Fruit fly (Drosophila melanogaster) whole organism, prepupa: ENCODE measurements around the gene vir-1.

Experiments used
- Blimp-1 ChIP-seq: fragments of 200-800 bp; sonication (Bioruptor generic); optimal IDR thresholded peaks from 3 replicates; lab custom pipeline; 2017; ENCODE audit warnings: missing biosample characterization, missing genetic modification characterization, mild to moderate bottlenecking, moderate library complexity, missing genetic modification reagents
- CG10669 ChIP-seq: fragments of 200-800 bp; sonication (Bioruptor generic); optimal IDR thresholded peaks from 3 replicates; lab custom pipeline; 2018; ENCODE audit warnings: missing biosample characterization, mild to moderate bottlenecking, missing genetic modification characterization, moderate library complexity
- CG11294 ChIP-seq: fragments of 200-800 bp; sonication (Bioruptor generic); IDR thresholded peaks from 2 replicates; pipeline ENCODE4 v1.3.6; 2022; ENCODE audit warnings: missing biosample characterization, missing genetic modification characterization
- CG1621 ChIP-seq: fragments of 200-800 bp; sonication (Bioruptor generic); optimal IDR thresholded peaks from 3 replicates; lab custom pipeline; 2018; ENCODE audit warnings: missing biosample characterization, mild to moderate bottlenecking, missing genetic modification characterization
- CG32006 ChIP-seq: fragments of 200-800 bp; sonication (Bioruptor generic); optimal IDR thresholded peaks from 3 replicates; lab custom pipeline; 2017; ENCODE audit warnings: missing biosample characterization, mild to moderate bottlenecking, missing genetic modification characterization
- CG3919 ChIP-seq: fragments of 200-800 bp; sonication (Bioruptor generic); optimal IDR thresholded peaks from 3 replicates; lab custom pipeline; 2016; ENCODE audit warnings: missing biosample characterization, missing genetic modification characterization
- CG6276 ChIP-seq: fragments of 200-800 bp; sonication (Bioruptor generic); optimal IDR thresholded peaks from 2 replicates; lab custom pipeline; 2017; ENCODE audit warnings: missing biosample characterization, mild to moderate bottlenecking, missing genetic modification characterization
- CG6792 ChIP-seq: fragments of 200-800 bp; sonication (Bioruptor generic); optimal IDR thresholded peaks from 3 replicates; lab custom pipeline; 2016; ENCODE audit warnings: missing biosample characterization, missing genetic modification characterization
- CG6854 ChIP-seq: fragments of 200-800 bp; sonication (Bioruptor generic); optimal IDR thresholded peaks from 2 replicates; lab custom pipeline; 2017; ENCODE audit warnings: missing biosample characterization, mild to moderate bottlenecking, missing genetic modification characterization
- CG9139 ChIP-seq: fragments of 200-800 bp; sonication (Bioruptor generic); optimal IDR thresholded peaks from 3 replicates; lab custom pipeline; 2017; ENCODE audit warnings: missing biosample characterization, mild to moderate bottlenecking, missing genetic modification characterization
- Eip75B ChIP-seq: fragments of 200-800 bp; sonication (Bioruptor generic); optimal IDR thresholded peaks from 3 replicates; lab custom pipeline; 2016; ENCODE audit warnings: missing biosample characterization, missing genetic modification characterization
- Eip93F ChIP-seq: fragments of 200-800 bp; sonication (Bioruptor generic); optimal IDR thresholded peaks from 2 replicates; lab custom pipeline; 2016; ENCODE audit warnings: missing biosample characterization, mild to moderate bottlenecking, missing genetic modification characterization
- Gug ChIP-seq: fragments of 200-800 bp; sonication (Bioruptor generic); IDR thresholded peaks from 2 replicates; pipeline ENCODE4 v1.3.6; 2022; ENCODE audit warnings: missing biosample characterization, missing genetic modification characterization
- Hr38 ChIP-seq: sonication (Bioruptor generic); optimal IDR thresholded peaks from 2 replicates; lab custom pipeline; 2016; ENCODE audit warnings: missing biosample characterization, missing genetic modification characterization
- Lpt ChIP-seq: fragments of 200-800 bp; sonication (Bioruptor generic); optimal IDR thresholded peaks from 3 replicates; lab custom pipeline; 2016; ENCODE audit warnings: missing biosample characterization, missing genetic modification characterization
- OdsH ChIP-seq: fragments of 200-800 bp; sonication (Bioruptor generic); optimal IDR thresholded peaks from 3 replicates; lab custom pipeline; 2016; ENCODE audit warnings: missing biosample characterization, missing genetic modification characterization
- acj6 ChIP-seq: fragments of 200-800 bp; sonication (Bioruptor generic); optimal IDR thresholded peaks from 3 replicates; lab custom pipeline; 2016; ENCODE audit warnings: missing biosample characterization, missing genetic modification characterization
- cyc ChIP-seq: fragments of 200-800 bp; sonication (Bioruptor generic); optimal IDR thresholded peaks from 3 replicates; lab custom pipeline; 2016; ENCODE audit warnings: missing biosample characterization, missing genetic modification characterization
- dac ChIP-seq: fragments of 200-800 bp; sonication (Bioruptor generic); optimal IDR thresholded peaks from 2 replicates; lab custom pipeline; 2017; ENCODE audit warnings: missing biosample characterization, mild to moderate bottlenecking, missing genetic modification characterization
- dsx ChIP-seq: fragments of 200-800 bp; optimal IDR thresholded peaks from 3 replicates; lab custom pipeline; 2019; ENCODE audit warnings: missing biosample characterization, mild to moderate bottlenecking, missing genetic modification characterization, moderate library complexity; ENCODE audit not compliant: poor library complexity, severe bottlenecking
- eg ChIP-seq: fragments of 200-800 bp; sonication (Bioruptor generic); IDR thresholded peaks from 3 replicates; pipeline ENCODE4 v1.3.6; 2022; ENCODE audit warnings: missing biosample characterization, missing genetic modification characterization
- esn ChIP-seq: fragments of 200-800 bp; sonication (Bioruptor generic); optimal IDR thresholded peaks from 2 replicates; lab custom pipeline; 2016; ENCODE audit warnings: missing biosample characterization, mild to moderate bottlenecking, missing genetic modification characterization, moderate library complexity
- fd85E ChIP-seq: fragments of 200-800 bp; sonication (Bioruptor generic); optimal IDR thresholded peaks from 3 replicates; lab custom pipeline; 2016; ENCODE audit warnings: missing biosample characterization, missing genetic modification characterization
- fkh ChIP-seq: fragments of 200-800 bp; sonication (Bioruptor generic); optimal IDR thresholded peaks from 3 replicates; lab custom pipeline; 2017; ENCODE audit warnings: missing biosample characterization, mild to moderate bottlenecking, missing genetic modification characterization, moderate library complexity
- lz ChIP-seq: fragments of 200-800 bp; sonication (Bioruptor generic); optimal IDR thresholded peaks from 3 replicates; lab custom pipeline; 2016; ENCODE audit warnings: missing biosample characterization, missing genetic modification characterization
- salr ChIP-seq, 2 experiments: fragments of 200-800 bp; sonication (Bioruptor generic); optimal IDR thresholded peaks; 3 replicates each; lab custom pipeline; 2016 to 2018; ENCODE audit warnings: missing biosample characterization in 2 of 2, missing genetic modification characterization in 2 of 2, mild to moderate bottlenecking in 1 of 2
- spab ChIP-seq: fragments of 200-800 bp; sonication (Bioruptor generic); optimal IDR thresholded peaks from 2 replicates; lab custom pipeline; 2017; ENCODE audit warnings: missing biosample characterization, mild to moderate bottlenecking, missing genetic modification characterization, missing genetic modification reagents
- ss ChIP-seq, 2 experiments: fragments of 200-800 bp; sonication (Bioruptor generic); optimal IDR thresholded peaks; 2 replicates in 1 of 2; 3 replicates in 1 of 2; lab custom pipeline; 2017 to 2018; ENCODE audit warnings: mild to moderate bottlenecking in 2 of 2, missing biosample characterization in 2 of 2, missing genetic modification characterization in 2 of 2, moderate library complexity in 1 of 2
- svp ChIP-seq: fragments of 200-800 bp; sonication (Bioruptor generic); peaks from one replicate; lab custom pipeline; 2016; ENCODE audit warnings: missing biosample characterization, missing genetic modification characterization
- topi ChIP-seq: fragments of 200-800 bp; sonication (Bioruptor generic); optimal IDR thresholded peaks from 3 replicates; lab custom pipeline; 2016; ENCODE audit warnings: missing biosample characterization, missing genetic modification characterization
- vri ChIP-seq: fragments of 200-800 bp; sonication (Bioruptor generic); optimal IDR thresholded peaks from 3 replicates; lab custom pipeline; 2016; ENCODE audit warnings: missing biosample characterization, mild to moderate bottlenecking, missing genetic modification characterization

The vir-1 gene

DNA sequence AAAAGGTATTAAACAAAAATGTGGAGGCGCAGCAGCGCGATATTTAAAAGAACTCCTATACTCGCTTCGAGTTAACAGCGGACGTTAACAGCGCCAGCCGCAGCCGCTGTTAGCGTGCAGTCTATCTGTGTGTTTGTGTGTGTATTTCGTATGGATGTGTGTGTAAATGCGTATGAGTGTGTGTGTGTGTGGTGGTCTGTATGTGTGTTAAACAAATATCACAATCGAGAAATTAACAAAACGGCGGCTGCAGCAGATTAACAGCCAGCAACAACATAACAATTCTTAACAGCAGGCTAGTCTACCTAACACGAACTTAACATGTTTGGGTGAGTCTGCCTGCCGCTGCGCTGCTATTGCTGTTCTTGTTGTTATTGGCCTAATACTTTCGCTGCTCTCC lies 34.0 kb upstream of the vir-1 start:
- no peak for TF ChIP-seq CG6792 (GFP tag; lab: Kevin White, UChicago)
- TF ChIP-seq Eip75B (GFP tag; lab: Kevin White, UChicago), result no peak
- peak; percentile 84 for TF ChIP-seq fkh (GFP tag; lab: Kevin White, UChicago)
- no peak for TF ChIP-seq topi
- peak in 1 of 2 experiments; percentile 43 for TF ChIP-seq ss (GFP tag; optimal IDR thresholded peaks at IDR 0.05; lab: Kevin White, UChicago)
- peak; percentile 12 for TF ChIP-seq dsx (GFP tag; lab: Kevin White, UChicago)

DNA sequence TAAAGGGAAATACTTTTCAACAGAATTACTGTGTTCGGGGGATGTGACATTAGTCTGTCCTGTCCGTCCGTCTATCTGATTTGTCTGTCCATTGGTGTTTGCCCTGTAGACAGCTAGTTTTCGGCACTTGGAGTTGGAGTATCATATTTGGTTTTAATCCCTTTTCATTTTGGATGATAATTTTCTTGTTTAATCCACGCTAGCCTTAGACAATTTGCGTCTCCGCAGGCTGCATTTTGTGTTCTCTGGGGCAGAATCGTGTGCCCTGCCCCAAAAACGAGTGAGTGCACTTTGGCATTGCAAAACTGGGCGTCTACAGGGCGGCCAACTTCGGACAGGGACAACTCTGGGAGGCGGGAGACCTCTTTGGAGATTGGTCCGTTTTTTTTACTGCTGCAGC lies 32.5 kb upstream of the vir-1 start:
- TF ChIP-seq CG3919 (GFP tag; lab: Kevin White, UChicago), result no peak
- no peak for TF ChIP-seq fd85E
- no peak for TF ChIP-seq CG10669 (GFP tag; lab: Kevin White, UChicago)

DNA sequence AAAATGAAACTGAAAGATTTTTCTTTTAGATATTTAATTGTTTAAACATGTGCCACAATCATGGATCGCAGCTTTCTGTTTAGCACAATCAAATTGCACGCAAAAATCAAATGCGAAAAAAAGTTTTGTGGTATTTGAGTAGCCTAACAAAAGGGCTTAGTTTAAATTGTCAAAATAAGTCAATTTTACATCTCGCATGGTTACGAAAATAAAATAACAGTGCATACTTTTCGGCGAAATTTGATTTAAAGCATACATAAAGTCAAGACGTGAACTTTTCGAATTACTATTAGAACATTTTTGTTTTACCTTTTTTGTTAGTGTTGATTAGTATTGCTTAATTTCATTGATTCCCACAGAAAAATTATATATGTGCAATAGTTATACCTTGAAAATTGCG lies 31.8 kb upstream of the vir-1 start:
- TF ChIP-seq acj6 (GFP tag; lab: Kevin White, UChicago) (no peak), svp (GFP tag; lab: Kevin White, UChicago) (peak; percentile 0), salr (GFP tag; optimal IDR thresholded peaks at IDR 0.05; lab: Kevin White, UChicago) (no peak)

DNA sequence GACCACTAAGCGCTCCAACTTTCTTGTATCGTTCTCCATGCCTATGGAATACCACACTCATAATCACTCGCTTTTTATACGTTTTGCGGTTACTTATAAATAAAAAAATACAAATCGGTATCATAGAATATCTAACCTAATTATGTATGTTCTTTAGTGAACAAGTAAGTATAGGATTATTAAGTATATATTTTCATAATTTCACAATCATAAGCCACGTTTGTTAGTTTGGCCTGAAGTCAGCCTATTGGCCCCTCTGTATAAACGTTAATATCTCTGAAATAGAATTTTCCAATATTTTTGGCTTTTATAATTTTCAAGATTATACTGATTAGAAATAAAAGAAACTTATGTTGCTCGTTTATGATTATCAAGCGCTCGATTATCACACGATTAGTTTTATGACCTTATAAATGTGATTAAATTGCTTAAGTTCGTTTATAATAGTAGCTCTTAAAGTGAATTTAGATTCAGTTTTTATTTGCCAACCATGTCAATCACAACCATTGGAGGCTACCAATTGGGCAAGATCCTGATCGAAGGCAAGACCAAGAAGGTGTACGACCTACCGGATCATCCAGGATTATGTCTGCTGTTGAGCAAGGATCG lies 30.1 kb upstream of the vir-1 start, which contains the start of gene CG5418:
TSS of gene CG5418 (minus strand) at position 51 of the 609 bp plus-strand sequence.
- TF ChIP-seq Eip93F (GFP tag; lab: Kevin White, UChicago) (no peak), Hr38 (no peak), spab (GFP tag; lab: Kevin White, UChicago) (no peak)

DNA sequence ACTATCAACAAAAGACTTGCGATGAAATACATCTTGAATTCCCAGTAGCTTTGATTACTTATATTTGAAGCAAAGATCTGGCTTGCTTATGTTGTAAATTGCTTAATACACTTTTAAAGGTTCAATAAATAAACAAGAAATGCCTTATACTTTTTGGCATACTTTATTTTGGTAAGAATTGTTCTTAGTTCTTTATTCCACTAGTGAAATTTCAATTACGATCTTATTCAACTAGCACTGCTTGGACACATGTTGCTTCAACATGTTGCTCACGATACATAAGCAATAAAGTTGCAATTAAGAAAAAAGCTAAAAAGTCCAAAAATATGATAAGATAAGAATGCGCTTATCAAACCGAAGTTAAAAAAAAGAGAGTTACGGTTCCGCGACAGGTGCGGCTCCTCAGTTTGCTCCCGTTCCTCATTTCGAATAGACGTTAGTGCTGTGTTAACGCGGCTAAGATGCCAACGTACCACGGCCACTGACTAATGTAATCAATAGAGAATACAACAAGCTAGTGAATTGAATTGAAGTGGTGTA lies 24.9 kb upstream of the vir-1 start, which contains the start of the genes CG5421 and Oatp33Eb:
TSS of gene CG5421 (minus strand) at position 51 of the 540 bp plus-strand sequence.
TSS of gene Oatp33Eb (plus strand) at position 403 of the 540 bp plus-strand sequence.
- TF ChIP-seq svp (GFP tag; lab: Kevin White, UChicago) (no peak), vri (GFP tag; lab: Kevin White, UChicago) (peak; percentile 60), cyc (GFP tag; lab: Kevin White, UChicago) (no peak), fkh (GFP tag; lab: Kevin White, UChicago) (no peak), CG6276 (GFP tag; lab: Kevin White, UChicago) (no peak), CG1621 (tag; lab: Kevin White, UChicago) (no peak), OdsH (no peak), Gug (GFP tag; lab: Robert Waterston, UW) (no peak), dsx (GFP tag; lab: Kevin White, UChicago) (no peak), Eip93F (GFP tag; lab: Kevin White, UChicago) (peak; percentile 9), CG9139 (no peak), Lpt (no peak), lz (GFP tag; lab: Kevin White, UChicago) (no peak), dac (GFP tag; lab: Kevin White, UChicago) (no peak), CG32006 (GFP tag; lab: Kevin White, UChicago) (no peak), CG11294 (GFP tag; lab: Robert Waterston, UW) (no peak), CG6854 (GFP tag; lab: Kevin White, UChicago) (no peak), Eip75B (GFP tag; lab: Kevin White, UChicago) (no peak), esn (no peak), Blimp-1 (GFP tag; lab: Kevin White, UChicago) (no peak), topi (no peak), eg (GFP tag; lab: Robert Waterston, UW) (peak; percentile 19; the same call in 1 of the 3 replicates)
